Fruit fly (Drosophila melanogaster) whole organism, embryonic: Measurements from ENCODE around the gene CG31076.
A peak's percentile ranks its signal among the peaks of the same experiment; 100 is the strongest.

ENCODE experiments used
- Atf6 ChIP-seq: fragments of 200-800 bp; sonication (Bioruptor generic); IDR thresholded peaks from 2 replicates; pipeline ENCODE4 v1.3.6; 2022; ENCODE audit warnings: missing biosample characterization, missing genetic modification characterization
- BtbVII ChIP-seq: fragments of 200-800 bp; sonication (Bioruptor generic); optimal IDR thresholded peaks from 3 replicates; lab custom pipeline; 2017; ENCODE audit warnings: missing biosample characterization, mild to moderate bottlenecking, missing genetic modification characterization
- CG10209 ChIP-seq: fragments of 200-800 bp; sonication (Bioruptor generic); optimal IDR thresholded peaks from 3 replicates; lab custom pipeline; 2017; ENCODE audit warnings: missing biosample characterization, mild to moderate bottlenecking, missing genetic modification characterization, missing genetic modification reagents
- CG11695 ChIP-seq: fragments of 200-800 bp; sonication (Bioruptor generic); IDR thresholded peaks from 3 replicates; pipeline ENCODE4 v1.3.6; 2022; ENCODE audit warnings: missing biosample characterization, missing genetic modification characterization
- CG12071 ChIP-seq: fragments of 200-800 bp; sonication (Bioruptor generic); optimal IDR thresholded peaks from 3 replicates; lab custom pipeline; 2018; ENCODE audit warnings: missing biosample characterization, mild to moderate bottlenecking, missing genetic modification characterization
- CG12769 ChIP-seq: fragments of 200-800 bp; sonication (Bioruptor generic); optimal IDR thresholded peaks from 2 replicates; lab custom pipeline; 2019; ENCODE audit warnings: missing biosample characterization, mild to moderate bottlenecking, missing genetic modification characterization, moderate library complexity
- CG13123 ChIP-seq: fragments of 200-800 bp; sonication (Bioruptor generic); optimal IDR thresholded peaks from 2 replicates; lab custom pipeline; 2016; ENCODE audit warnings: missing biosample characterization, missing genetic modification characterization
- CG13894 ChIP-seq: fragments of 200-800 bp; sonication (Bioruptor generic); optimal IDR thresholded peaks from 3 replicates; lab custom pipeline; 2018; ENCODE audit warnings: missing biosample characterization, mild to moderate bottlenecking, missing genetic modification characterization, moderate library complexity
- CG14050 ChIP-seq: fragments of 200-800 bp; sonication (Bioruptor generic); IDR thresholded peaks from 3 replicates; pipeline ENCODE4 v1.3.6; 2022; ENCODE audit warnings: missing biosample characterization, missing genetic modification characterization
- CG14441 ChIP-seq: fragments of 200-800 bp; sonication (Bioruptor generic); IDR thresholded peaks from 2 replicates; pipeline ENCODE4 v1.3.6; 2022; ENCODE audit warnings: missing biosample characterization, missing genetic modification characterization
- CG15269 ChIP-seq: fragments of 200-800 bp; sonication (Bioruptor generic); optimal IDR thresholded peaks from 2 replicates; lab custom pipeline; 2018; ENCODE audit warnings: missing biosample characterization, mild to moderate bottlenecking, missing genetic modification characterization, moderate library complexity
- CG17385 ChIP-seq: fragments of 200-800 bp; sonication (Bioruptor generic); optimal IDR thresholded peaks from 3 replicates; lab custom pipeline; 2018; ENCODE audit warnings: missing biosample characterization, mild to moderate bottlenecking, missing genetic modification characterization
- CG17612 ChIP-seq: fragments of 200-800 bp; sonication (Bioruptor generic); IDR thresholded peaks from 2 replicates; pipeline ENCODE4 v1.3.6; 2022; ENCODE audit warnings: missing biosample characterization, missing genetic modification characterization
- CG17829 ChIP-seq: fragments of 200-800 bp; optimal IDR thresholded peaks from 2 replicates; lab custom pipeline; 2019; ENCODE audit warnings: missing biosample characterization, mild to moderate bottlenecking, missing genetic modification characterization, moderate library complexity
- CG34376 ChIP-seq: fragments of 200-800 bp; sonication (Bioruptor generic); optimal IDR thresholded peaks from 2 replicates; lab custom pipeline; 2018; ENCODE audit warnings: missing biosample characterization, mild to moderate bottlenecking, missing genetic modification characterization
- CG42726 ChIP-seq: fragments of 200-800 bp; sonication (Bioruptor generic); IDR thresholded peaks from 2 replicates; pipeline ENCODE4 v1.3.6; 2022; ENCODE audit warnings: missing biosample characterization, missing genetic modification characterization; ENCODE audit not compliant: partially characterized antibody
- CG5953 ChIP-seq: fragments of 200-800 bp; sonication (Bioruptor generic); IDR thresholded peaks from 2 replicates; pipeline ENCODE4 v1.3.6; 2022; ENCODE audit warnings: missing biosample characterization, missing genetic modification characterization
- CG6272 ChIP-seq: fragments of 200-800 bp; sonication (Bioruptor generic); IDR thresholded peaks from 2 replicates; pipeline ENCODE4 v1.3.6; 2022; ENCODE audit warnings: missing biosample characterization, missing genetic modification characterization
- CG6854 ChIP-seq: fragments of 200-800 bp; sonication (Bioruptor generic); optimal IDR thresholded peaks from 3 replicates; lab custom pipeline; 2017; ENCODE audit warnings: missing biosample characterization, mild to moderate bottlenecking, missing genetic modification characterization
- CG7271 ChIP-seq: fragments of 200-800 bp; sonication (Bioruptor generic); optimal IDR thresholded peaks from 2 replicates; lab custom pipeline; 2018; ENCODE audit warnings: missing biosample characterization, mild to moderate bottlenecking, missing genetic modification characterization, moderate library complexity
- CG8290 ChIP-seq, 3 experiments: fragments of 200-800 bp; sonication (Bioruptor generic); optimal IDR thresholded peaks; 2 replicates each; lab custom pipeline; 2016 to 2019; ENCODE audit warnings: missing biosample characterization in 3 of 3, missing genetic modification characterization in 3 of 3, mild to moderate bottlenecking in 2 of 3, moderate library complexity in 1 of 3
- Dbx ChIP-seq: fragments of 200-800 bp; sonication (Bioruptor generic); IDR thresholded peaks from 3 replicates; pipeline ENCODE4 v1.3.6; 2022; ENCODE audit warnings: missing biosample characterization, missing genetic modification characterization
- Doc2 ChIP-seq: fragments of 200-800 bp; sonication (Bioruptor generic); IDR thresholded peaks from 2 replicates; pipeline ENCODE4 v1.3.6; 2022; ENCODE audit warnings: missing biosample characterization, missing genetic modification characterization
- Dref ChIP-seq: fragments of 200-800 bp; sonication (Bioruptor generic); IDR thresholded peaks from 2 replicates; pipeline ENCODE4 v1.3.6; 2022; ENCODE audit warnings: missing biosample characterization, missing genetic modification characterization
- Hmr ChIP-seq: fragments of 200-800 bp; sonication (Bioruptor generic); optimal IDR thresholded peaks from 3 replicates; lab custom pipeline; 2017; ENCODE audit warnings: mild to moderate bottlenecking, missing biosample characterization, missing genetic modification reagents, missing genetic modification characterization
- Hr39 ChIP-seq: fragments of >200 bp; optimal IDR thresholded peaks from 2 replicates; lab custom pipeline; 2017
- Hr78 ChIP-seq, 2 experiments: fragments of 200-800 bp in 1 of 2; fragments of >200 bp in 1 of 2; sonication (Bioruptor generic) in 1 of 2; optimal IDR thresholded peaks; 2 replicates each; lab custom pipeline; 2017 to 2019; ENCODE audit warnings: missing biosample characterization in 2 of 2, missing genetic modification characterization in 2 of 2, mild to moderate bottlenecking in 1 of 2, moderate library complexity in 1 of 2
- Max ChIP-seq: fragments of 200-800 bp; sonication (Bioruptor generic); optimal IDR thresholded peaks from 2 replicates; lab custom pipeline; 2016; ENCODE audit warnings: missing biosample characterization, mild to moderate bottlenecking, missing genetic modification characterization
- Med ChIP-seq: fragments of 200-800 bp; sonication (Bioruptor generic); peaks from one replicate; lab custom pipeline; 2016; ENCODE audit warnings: missing biosample characterization, missing genetic modification characterization, mild to moderate bottlenecking, inconsistent platforms, moderate library complexity
- NFAT ChIP-seq: fragments of 200-800 bp; sonication (Bioruptor generic); IDR thresholded peaks from 2 replicates; pipeline ENCODE4 v1.3.6; 2022; ENCODE audit warnings: missing biosample characterization, missing genetic modification characterization
- Opbp ChIP-seq: fragments of 200-800 bp; sonication (Bioruptor generic); IDR thresholded peaks from 3 replicates; pipeline ENCODE4 v1.3.6; 2022; ENCODE audit warnings: missing biosample characterization, missing genetic modification characterization; ENCODE audit not compliant: partially characterized antibody
- abd-A ChIP-seq: fragments of 200-800 bp; sonication (Bioruptor generic); optimal IDR thresholded peaks from 3 replicates; lab custom pipeline; 2019; ENCODE audit warnings: missing biosample characterization, mild to moderate bottlenecking, missing genetic modification characterization, moderate library complexity
- amos ChIP-seq: fragments of 200-800 bp; sonication (Bioruptor generic); IDR thresholded peaks from 2 replicates; pipeline ENCODE4 v1.3.6; 2022; ENCODE audit warnings: missing biosample characterization, missing genetic modification characterization; ENCODE audit not compliant: partially characterized antibody
- cas ChIP-seq: fragments of 200-800 bp; sonication (Bioruptor generic); IDR thresholded peaks from 2 replicates; pipeline ENCODE4 v1.3.6; 2022; ENCODE audit warnings: missing biosample characterization, missing genetic modification characterization
- ci ChIP-seq: fragments of 200-800 bp; sonication (Bioruptor generic); IDR thresholded peaks from 3 replicates; pipeline ENCODE4 v1.3.6; 2022; ENCODE audit warnings: missing biosample characterization, missing genetic modification characterization
- grau ChIP-seq: fragments of 200-800 bp; optimal IDR thresholded peaks from 3 replicates; lab custom pipeline; 2019; ENCODE audit warnings: missing biosample characterization, mild to moderate bottlenecking, missing genetic modification characterization, moderate library complexity
- mam ChIP-seq: fragments of 200-800 bp; sonication (Bioruptor generic); optimal IDR thresholded peaks from 3 replicates; lab custom pipeline; 2016; ENCODE audit warnings: missing biosample characterization, missing genetic modification characterization
- mld ChIP-seq: fragments of 200-800 bp; sonication (Bioruptor generic); IDR thresholded peaks from 3 replicates; pipeline ENCODE4 v1.3.6; 2022; ENCODE audit warnings: missing biosample characterization, missing genetic modification characterization; ENCODE audit not compliant: partially characterized antibody
- nau ChIP-seq: fragments of 200-800 bp; sonication (Bioruptor generic); optimal IDR thresholded peaks from 3 replicates; lab custom pipeline; 2017; ENCODE audit warnings: missing biosample characterization, mild to moderate bottlenecking, missing genetic modification characterization, missing genetic modification reagents
- otp ChIP-seq: fragments of 200-800 bp; sonication (Bioruptor generic); IDR thresholded peaks from 3 replicates; pipeline ENCODE4, ENCODE4 v1.3.6; 2022; ENCODE audit warnings: missing biosample characterization, missing genetic modification characterization
- ro ChIP-seq: fragments of 200-800 bp; sonication (Bioruptor generic); IDR thresholded peaks from 2 replicates; pipeline ENCODE4 v1.3.6; 2022; ENCODE audit warnings: missing biosample characterization, missing genetic modification characterization
- sc ChIP-seq, 3 experiments: fragments of >200 bp in 2 of 3; fragments of 200-800 bp in 1 of 3; sonication (Bioruptor generic) in 1 of 3; optimal IDR thresholded peaks; 2 replicates in 2 of 3; 3 replicates in 1 of 3; lab custom pipeline; 2017; ENCODE audit warnings: mild to moderate bottlenecking in 1 of 3, missing biosample characterization in 1 of 3, missing genetic modification characterization in 1 of 3, missing genetic modification reagents in 1 of 3
- sens-2 ChIP-seq: fragments of 200-800 bp; sonication (Bioruptor generic); IDR thresholded peaks from 2 replicates; pipeline ENCODE4 v1.3.6; 2022; ENCODE audit warnings: missing biosample characterization, missing genetic modification characterization
- slbo ChIP-seq: fragments of 200-800 bp; sonication (Bioruptor generic); IDR thresholded peaks from 2 replicates; pipeline ENCODE4 v1.3.6; 2022; ENCODE audit warnings: missing biosample characterization, missing genetic modification characterization
- sna ChIP-seq: fragments of 200-800 bp; sonication (Bioruptor generic); IDR thresholded peaks from 2 replicates; pipeline ENCODE4 v1.3.6; 2022; ENCODE audit warnings: missing biosample characterization, missing genetic modification characterization; ENCODE audit not compliant: partially characterized antibody
- tio ChIP-seq: fragments of 200-800 bp; sonication (Bioruptor generic); optimal IDR thresholded peaks from 2 replicates; lab custom pipeline; 2017; ENCODE audit warnings: missing biosample characterization, missing genetic modification characterization, inconsistent platforms
- unc-4 ChIP-seq: fragments of 200-800 bp; sonication (Bioruptor generic); IDR thresholded peaks from 2 replicates; pipeline ENCODE4 v1.3.6; 2022; ENCODE audit warnings: missing biosample characterization, missing genetic modification characterization; ENCODE audit not compliant: partially characterized antibody
- vvl ChIP-seq: fragments of 200-800 bp; sonication (Bioruptor generic); IDR thresholded peaks from 2 replicates; pipeline ENCODE4 v1.3.6; 2022; ENCODE audit warnings: missing biosample characterization, missing genetic modification characterization
- zen ChIP-seq: fragments of 200-800 bp; sonication (Bioruptor generic); optimal IDR thresholded peaks from 3 replicates; lab custom pipeline; 2018; ENCODE audit warnings: missing biosample characterization, mild to moderate bottlenecking, missing genetic modification characterization, moderate library complexity

The CG31076 gene

DNA sequence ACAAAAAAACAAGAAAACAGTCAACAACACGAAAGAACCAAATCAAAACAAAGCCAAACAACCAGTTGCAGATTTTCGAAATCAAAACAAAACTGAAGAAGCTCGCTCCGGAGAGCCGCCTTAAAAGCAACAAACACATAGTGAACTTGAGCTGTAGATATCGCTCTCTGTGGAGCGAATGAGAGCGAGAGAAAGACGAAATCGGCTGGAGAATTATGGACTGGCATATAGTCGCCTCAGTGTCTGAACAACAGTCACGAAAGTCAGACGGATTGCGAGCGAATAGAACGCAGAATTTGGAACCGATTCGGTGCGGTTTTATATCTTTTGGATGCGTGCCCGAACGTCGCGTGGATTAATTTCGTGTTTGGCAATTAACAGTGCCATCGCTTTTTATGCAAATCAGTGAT is 9.4 kb downstream of the CG31076 start (continued):
- TF ChIP-seq Hr39 (lab: Kevin White, UChicago), result no peak
- no peak for TF ChIP-seq sc (optimal IDR thresholded peaks at IDR 0.05; lab: Kevin White, UChicago)
- no peak for TF ChIP-seq sc (GFP tag; optimal IDR thresholded peaks at IDR 0.05; lab: Kevin White, UChicago)
- no peak for TF ChIP-seq grau (tag; lab: Kevin White, UChicago)
- peak; percentile 53; the same call in 2 of the 3 replicates for TF ChIP-seq Dbx
- TF ChIP-seq mld (GFP tag; lab: Robert Waterston, UW), result no peak
- TF ChIP-seq Hmr (GFP tag; lab: Kevin White, UChicago), result peak; percentile 15
- no peak for TF ChIP-seq CG7271 (tag; lab: Kevin White, UChicago)
- TF ChIP-seq zen, result no peak
- TF ChIP-seq mam (GFP tag; lab: Kevin White, UChicago), result no peak
- TF ChIP-seq CG17612, result no peak
- TF ChIP-seq CG6854 (GFP tag; lab: Kevin White, UChicago), result peak; percentile 49
- TF ChIP-seq ci (GFP tag; lab: Robert Waterston, UW), result peak; percentile 38; the same call in 1 of the 3 replicates
- TF ChIP-seq Max, result no peak
- peak in 1 of 2 experiments; percentile 43 for TF ChIP-seq Hr78 (GFP tag; optimal IDR thresholded peaks at IDR 0.05; lab: Kevin White, UChicago)
- 0 out of 2 replicates have a peak, but pooled peaks have one; percentile 31 for TF ChIP-seq sna (GFP tag; lab: Robert Waterston, UW)
- no peak for TF ChIP-seq CG13123 (GFP tag; lab: Kevin White, UChicago)
- no peak for TF ChIP-seq nau (GFP tag; lab: Kevin White, UChicago)
- TF ChIP-seq Doc2 (GFP tag; lab: Robert Waterston, UW), result no peak
- TF ChIP-seq abd-A (tag; lab: Kevin White, UChicago), result peak; percentile 57
- TF ChIP-seq CG13894 (tag; lab: Kevin White, UChicago), result peak; percentile 60
- TF ChIP-seq CG11695, result no peak; the same call in 2 of the 3 replicates
- no peak for TF ChIP-seq CG10209 (GFP tag; lab: Kevin White, UChicago)
- no peak for TF ChIP-seq CG42726
- TF ChIP-seq ro, result no peak
- TF ChIP-seq CG34376 (GFP tag; lab: Kevin White, UChicago), result peak; percentile 66
- TF ChIP-seq unc-4 (GFP tag; lab: Robert Waterston, UW), result peak; percentile 52
- TF ChIP-seq CG15269, result no peak
- peak; percentile 84 for TF ChIP-seq vvl (GFP tag; lab: Robert Waterston, UW)
- TF ChIP-seq CG12071 (GFP tag; lab: Kevin White, UChicago), result peak; percentile 34
- no peak for TF ChIP-seq tio
- no peak; the same call in 1 of the 2 replicates for TF ChIP-seq sens-2
- no peak for TF ChIP-seq CG6272 (GFP tag; lab: Robert Waterston, UW)
- TF ChIP-seq CG17829, result no peak
- peak; percentile 24 for TF ChIP-seq CG17385 (GFP tag; lab: Kevin White, UChicago)
- TF ChIP-seq CG8290 (GFP tag; optimal IDR thresholded peaks at IDR 0.05; lab: Kevin White, UChicago), result no peak
- TF ChIP-seq CG8290 (tag; optimal IDR thresholded peaks at IDR 0.05; lab: Kevin White, UChicago), result no peak
- no peak for TF ChIP-seq Dref (GFP tag; lab: Robert Waterston, UW)
- peak; percentile 16; the same call in 1 of the 3 replicates for TF ChIP-seq Opbp
- peak; percentile 39; the same call in 1 of the 2 replicates for TF ChIP-seq NFAT (GFP tag; lab: Robert Waterston, UW)
- no peak for TF ChIP-seq CG14441 (GFP tag; lab: Robert Waterston, UW)
- TF ChIP-seq Atf6, result peak; percentile 48
- TF ChIP-seq slbo (GFP tag; lab: Robert Waterston, UW), result peak; percentile 35
- no peak for TF ChIP-seq cas (GFP tag; lab: Robert Waterston, UW)
- TF ChIP-seq CG12769, result peak; percentile 49
- TF ChIP-seq CG14050, result no peak
- peak; percentile 23; the same call in 1 of the 3 replicates for TF ChIP-seq otp (GFP tag; lab: Robert Waterston, UW)
- peak; percentile 83 for TF ChIP-seq Med (GFP tag; lab: Kevin White, UChicago)
- TF ChIP-seq CG5953 (GFP tag; lab: Robert Waterston, UW), result no peak
- TF ChIP-seq amos (GFP tag; lab: Robert Waterston, UW), result peak; percentile 48; the same call in 1 of the 2 replicates
- TF ChIP-seq BtbVII (GFP tag; lab: Kevin White, UChicago), result peak; percentile 1
